Fruit fly (Drosophila melanogaster): ENCODE data around the gene Kah.

Kah gene

dm6 chr3L:601559-602136, 12.6 kb upstream of the Kah start:
- TF ChIP-seq D1 (tag; optimal IDR thresholded peaks at IDR 0.05) (no peak), CG4496 (GFP tag; IDR thresholded peaks at IDR 0.05) (0 out of 3 replicates have a peak, but pooled peaks have one; percentile 17), fd96Ca (GFP tag; IDR thresholded peaks at IDR 0.05) (no peak), CG13204 (GFP tag; optimal IDR thresholded peaks at IDR 0.05) (no peak), Snoo (tag; optimal IDR thresholded peaks at IDR 0.05) (no peak), Pif1A (GFP tag; optimal IDR thresholded peaks at IDR 0.05) (no peak), CG8159 (tag; optimal IDR thresholded peaks at IDR 0.05) (no peak), CG8301 (tag; optimal IDR thresholded peaks at IDR 0.05) (no peak)

DNA sequence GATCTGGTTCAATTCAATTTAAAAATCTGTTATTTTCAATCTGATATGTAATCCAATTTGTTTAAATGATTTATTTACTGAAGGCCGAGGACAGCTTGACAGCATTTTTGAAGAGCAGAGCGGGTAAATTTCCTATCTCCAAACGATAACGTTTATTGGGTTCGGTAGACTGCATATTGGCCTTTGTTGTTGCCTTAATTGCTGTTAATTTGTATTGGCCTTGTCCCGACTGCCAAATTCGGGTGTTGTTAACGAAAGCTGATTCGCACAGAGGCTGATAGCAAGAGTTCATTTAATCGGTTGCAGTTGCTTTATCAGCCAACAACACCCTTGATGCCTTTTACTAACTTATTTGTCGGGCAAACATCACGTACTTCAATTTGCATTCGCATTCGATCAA, 12.0 kb upstream of the Kah start:
- TF ChIP-seq EcR (GFP tag; optimal IDR thresholded peaks at IDR 0.05) (no peak), CG13204 (GFP tag; optimal IDR thresholded peaks at IDR 0.05) (no peak), CG17806 (tag; optimal IDR thresholded peaks at IDR 0.05) (no peak), CG9948 (tag; optimal IDR thresholded peaks at IDR 0.05) (no peak), CG34367 (tag; optimal IDR thresholded peaks at IDR 0.05) (no peak), Pif1B (GFP tag; optimal IDR thresholded peaks at IDR 0.05) (no peak), CG4496 (GFP tag; IDR thresholded peaks at IDR 0.05) (no peak), Ets98B (GFP tag; IDR thresholded peaks at IDR 0.05) (no peak), CG12605 (GFP tag; IDR thresholded peaks at IDR 0.05) (no peak), D1 (tag; optimal IDR thresholded peaks at IDR 0.05) (no peak), CG8159 (tag; optimal IDR thresholded peaks at IDR 0.05) (no peak), CG15710 (tag; optimal IDR thresholded peaks at IDR 0.05) (no peak), CG8301 (tag; optimal IDR thresholded peaks at IDR 0.05) (no peak), CG10348 (GFP tag; IDR thresholded peaks at IDR 0.05) (no peak), Snoo (tag; optimal IDR thresholded peaks at IDR 0.05) (no peak), Pif1A (GFP tag; optimal IDR thresholded peaks at IDR 0.05) (no peak), gl (tag; optimal IDR thresholded peaks at IDR 0.05) (no peak)

DNA sequence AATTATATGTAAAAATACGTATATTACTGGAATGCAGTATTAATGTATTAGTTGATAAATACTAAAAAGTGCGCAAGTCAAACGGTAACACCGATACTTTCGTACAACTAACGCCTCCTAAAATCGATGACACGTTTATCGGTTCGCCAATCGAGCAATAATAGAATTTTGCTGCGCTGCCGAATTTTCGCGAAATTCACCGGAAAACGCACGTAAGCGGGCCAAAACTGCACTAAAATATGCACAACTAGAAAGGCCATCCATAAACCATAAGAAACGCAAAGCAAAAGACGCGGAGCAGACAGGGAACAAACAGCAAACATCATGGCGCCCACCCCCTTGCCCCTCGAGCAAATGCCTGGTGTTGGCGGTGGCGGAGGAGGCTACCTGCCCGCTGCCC, 4.0 kb upstream of the Kah start, which contains the start of gene MED14:
MED14 (plus strand) TSS at position 145 of the 400 bp plus-strand sequence.
- no peak for TF ChIP-seq Ets98B (GFP tag; IDR thresholded peaks at IDR 0.05)
- no peak for TF ChIP-seq gl (tag; optimal IDR thresholded peaks at IDR 0.05)
- TF ChIP-seq D1 (tag; optimal IDR thresholded peaks at IDR 0.05) = no peak
- TF ChIP-seq CG8301 (tag; optimal IDR thresholded peaks at IDR 0.05) = no peak
- TF ChIP-seq Snoo (tag; optimal IDR thresholded peaks at IDR 0.05) = no peak
- no peak for TF ChIP-seq Pif1B (GFP tag; optimal IDR thresholded peaks at IDR 0.05)
- no peak for TF ChIP-seq CG8159 (tag; optimal IDR thresholded peaks at IDR 0.05)
- no peak for TF ChIP-seq CG9948 (tag; optimal IDR thresholded peaks at IDR 0.05)
- TF ChIP-seq CG32121 (GFP tag; IDR thresholded peaks at IDR 0.05) = no peak
- no peak for TF ChIP-seq CG14655 (GFP tag; optimal IDR thresholded peaks at IDR 0.05)
- TF ChIP-seq CG15710 (tag; optimal IDR thresholded peaks at IDR 0.05) = no peak
- TF ChIP-seq CG10348 (GFP tag; IDR thresholded peaks at IDR 0.05) = no peak

- TF ChIP-seq CG4496 (GFP tag; IDR thresholded peaks at IDR 0.05) (no peak), gl (tag; optimal IDR thresholded peaks at IDR 0.05) (no peak), fd96Ca (GFP tag; IDR thresholded peaks at IDR 0.05) (no peak), CG14655 (GFP tag; optimal IDR thresholded peaks at IDR 0.05) (no peak), CG13204 (GFP tag; optimal IDR thresholded peaks at IDR 0.05) (no peak), CG8159 (tag; optimal IDR thresholded peaks at IDR 0.05) (no peak), Ets98B (GFP tag; IDR thresholded peaks at IDR 0.05) (no peak), Pif1A (GFP tag; optimal IDR thresholded peaks at IDR 0.05) (no peak), CG15710 (tag; optimal IDR thresholded peaks at IDR 0.05) (no peak), CG32121 (GFP tag; IDR thresholded peaks at IDR 0.05) (no peak), CG34367 (tag; optimal IDR thresholded peaks at IDR 0.05) (no peak), CG9948 (tag; optimal IDR thresholded peaks at IDR 0.05) (no peak), rn (GFP tag; IDR thresholded peaks at IDR 0.05) (no peak), Snoo (tag; optimal IDR thresholded peaks at IDR 0.05) (no peak), CG12605 (GFP tag; IDR thresholded peaks at IDR 0.05) (no peak), D1 (tag; optimal IDR thresholded peaks at IDR 0.05) (no peak), Pif1B (GFP tag; optimal IDR thresholded peaks at IDR 0.05) (no peak), EcR (GFP tag; optimal IDR thresholded peaks at IDR 0.05) (no peak), CG8301 (tag; optimal IDR thresholded peaks at IDR 0.05) (no peak), CG10348 (GFP tag; IDR thresholded peaks at IDR 0.05) (no peak)
Measured at dm6 chr3L:592251-592650, 3.2 kb upstream of the Kah start.

DNA sequence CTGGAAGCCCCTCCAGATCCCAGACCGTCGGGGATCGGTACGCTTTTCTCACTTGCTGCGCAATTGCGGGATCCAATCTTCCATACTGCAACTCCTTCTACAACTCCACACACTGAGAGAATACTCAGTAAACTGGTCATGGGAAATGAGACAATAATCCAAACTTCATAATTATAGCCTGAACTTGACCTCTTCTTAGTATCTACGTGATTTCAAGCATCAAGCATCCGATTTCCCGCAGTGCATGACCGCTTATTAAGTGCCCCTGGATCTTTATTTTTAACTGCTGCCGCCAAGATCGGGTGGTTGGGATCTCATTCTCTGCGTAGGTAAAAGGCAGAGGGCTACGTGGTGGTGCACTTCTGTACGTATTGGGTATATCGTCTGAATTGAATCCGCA, 2.3 kb upstream of the Kah start:
- TF ChIP-seq fd96Ca (GFP tag; IDR thresholded peaks at IDR 0.05) (peak; percentile 51; the same call in 1 of the 3 replicates), EcR (GFP tag; optimal IDR thresholded peaks at IDR 0.05) (no peak), CG15710 (tag; optimal IDR thresholded peaks at IDR 0.05) (peak; percentile 39), CG9948 (tag; optimal IDR thresholded peaks at IDR 0.05) (peak; percentile 42), CG17806 (tag; optimal IDR thresholded peaks at IDR 0.05) (peak; percentile 46), CG4496 (GFP tag; IDR thresholded peaks at IDR 0.05) (peak; percentile 39; the same call in 1 of the 3 replicates), gl (tag; optimal IDR thresholded peaks at IDR 0.05) (peak; percentile 31), CG8301 (tag; optimal IDR thresholded peaks at IDR 0.05) (no peak)
